Fruit fly (Drosophila melanogaster) whole organism, adult: Measurements from ENCODE around the gene GluRS-m.

Source experiments
- CG11617 ChIP-seq: fragments of 200-800 bp; sonication (Bioruptor generic); optimal IDR thresholded peaks from 2 replicates; lab custom pipeline; 2017; ENCODE audit warnings: mild to moderate bottlenecking, missing biosample characterization, missing genetic modification reagents, missing genetic modification characterization
- CG12768 ChIP-seq: fragments of 200-800 bp; sonication (Bioruptor generic); optimal IDR thresholded peaks from 2 replicates; lab custom pipeline; 2017; ENCODE audit warnings: missing biosample characterization, missing genetic modification characterization, mild to moderate bottlenecking, moderate library complexity, missing genetic modification reagents
- CG14711 ChIP-seq: fragments of 200-800 bp; sonication (Bioruptor generic); optimal IDR thresholded peaks from 2 replicates; lab custom pipeline; 2018; ENCODE audit warnings: missing biosample characterization, mild to moderate bottlenecking, missing genetic modification characterization, moderate library complexity
- CG1620 ChIP-seq: fragments of 200-800 bp; sonication (Bioruptor generic); optimal IDR thresholded peaks from 2 replicates; lab custom pipeline; 2016; ENCODE audit warnings: missing biosample characterization, missing genetic modification characterization
- CG33017 ChIP-seq: fragments of 200-800 bp; sonication (Bioruptor generic); optimal IDR thresholded peaks from 2 replicates; lab custom pipeline; 2018; ENCODE audit warnings: missing biosample characterization, mild to moderate bottlenecking, missing genetic modification characterization, moderate library complexity
- CG5204 ChIP-seq: fragments of 200-800 bp; sonication (Bioruptor generic); optimal IDR thresholded peaks from 2 replicates; lab custom pipeline; 2016; ENCODE audit warnings: missing biosample characterization, missing genetic modification characterization
- CG7045 ChIP-seq: fragments of 200-800 bp; sonication (Bioruptor generic); optimal IDR thresholded peaks from 2 replicates; lab custom pipeline; 2017; ENCODE audit warnings: missing biosample characterization, mild to moderate bottlenecking, missing genetic modification characterization
- CG7101 ChIP-seq: fragments of 200-800 bp; sonication (Bioruptor generic); optimal IDR thresholded peaks from 2 replicates; lab custom pipeline; 2018; ENCODE audit warnings: missing biosample characterization, mild to moderate bottlenecking, missing genetic modification characterization, moderate library complexity
- Clk ChIP-seq: fragments of 200-800 bp; sonication (Bioruptor generic); optimal IDR thresholded peaks from 2 replicates; lab custom pipeline; 2017; ENCODE audit warnings: missing biosample characterization, missing genetic modification characterization
- Crg-1 ChIP-seq: fragments of 200-800 bp; sonication (Bioruptor generic); optimal IDR thresholded peaks from 2 replicates; lab custom pipeline; 2016; ENCODE audit warnings: missing biosample characterization, missing genetic modification characterization
- Hr96 ChIP-seq: fragments of 200-800 bp; sonication (Bioruptor generic); optimal IDR thresholded peaks from 2 replicates; lab custom pipeline; 2016; ENCODE audit warnings: missing biosample characterization, missing genetic modification characterization
- Mnt ChIP-seq: fragments of 200-800 bp; sonication (Bioruptor generic); optimal IDR thresholded peaks from 2 replicates; lab custom pipeline; 2016; ENCODE audit warnings: missing biosample characterization, mild to moderate bottlenecking, missing genetic modification characterization
- bab1 ChIP-seq: fragments of 200-800 bp; sonication (Bioruptor generic); optimal IDR thresholded peaks from 3 replicates; lab custom pipeline; 2019; ENCODE audit warnings: missing biosample characterization, mild to moderate bottlenecking, missing genetic modification characterization, moderate library complexity
- cic ChIP-seq: fragments of 200-800 bp; sonication (Bioruptor generic); optimal IDR thresholded peaks from 2 replicates; lab custom pipeline; 2017; ENCODE audit warnings: missing biosample characterization, mild to moderate bottlenecking, missing genetic modification characterization, moderate library complexity
- cnc ChIP-seq, 2 experiments: fragments of >200 bp; optimal IDR thresholded peaks; 2 replicates each; lab custom pipeline; 2017
- kay ChIP-seq: fragments of 200-800 bp; sonication (Bioruptor generic); peaks from one replicate; lab custom pipeline; 2016; ENCODE audit warnings: missing biosample characterization, missing genetic modification characterization, borderline replicate concordance
- ovo ChIP-seq: fragments of 200-800 bp; sonication (Bioruptor generic); optimal IDR thresholded peaks from 2 replicates; lab custom pipeline; 2016; ENCODE audit warnings: missing biosample characterization, missing genetic modification characterization
- pad ChIP-seq: fragments of 200-800 bp; sonication (Bioruptor generic); optimal IDR thresholded peaks from 3 replicates; lab custom pipeline; 2017; ENCODE audit warnings: missing biosample characterization, missing genetic modification characterization, mild to moderate bottlenecking, moderate library complexity, missing genetic modification reagents
- tj ChIP-seq: fragments of 200-800 bp; sonication (Bioruptor generic); optimal IDR thresholded peaks from 3 replicates; lab custom pipeline; 2017; ENCODE audit warnings: missing biosample characterization, mild to moderate bottlenecking, missing genetic modification characterization, moderate library complexity
- toe ChIP-seq: fragments of 200-800 bp; sonication (Bioruptor generic); optimal IDR thresholded peaks from 2 replicates; lab custom pipeline; 2016; ENCODE audit warnings: missing biosample characterization, missing genetic modification characterization

Gene GluRS-m

DNA sequence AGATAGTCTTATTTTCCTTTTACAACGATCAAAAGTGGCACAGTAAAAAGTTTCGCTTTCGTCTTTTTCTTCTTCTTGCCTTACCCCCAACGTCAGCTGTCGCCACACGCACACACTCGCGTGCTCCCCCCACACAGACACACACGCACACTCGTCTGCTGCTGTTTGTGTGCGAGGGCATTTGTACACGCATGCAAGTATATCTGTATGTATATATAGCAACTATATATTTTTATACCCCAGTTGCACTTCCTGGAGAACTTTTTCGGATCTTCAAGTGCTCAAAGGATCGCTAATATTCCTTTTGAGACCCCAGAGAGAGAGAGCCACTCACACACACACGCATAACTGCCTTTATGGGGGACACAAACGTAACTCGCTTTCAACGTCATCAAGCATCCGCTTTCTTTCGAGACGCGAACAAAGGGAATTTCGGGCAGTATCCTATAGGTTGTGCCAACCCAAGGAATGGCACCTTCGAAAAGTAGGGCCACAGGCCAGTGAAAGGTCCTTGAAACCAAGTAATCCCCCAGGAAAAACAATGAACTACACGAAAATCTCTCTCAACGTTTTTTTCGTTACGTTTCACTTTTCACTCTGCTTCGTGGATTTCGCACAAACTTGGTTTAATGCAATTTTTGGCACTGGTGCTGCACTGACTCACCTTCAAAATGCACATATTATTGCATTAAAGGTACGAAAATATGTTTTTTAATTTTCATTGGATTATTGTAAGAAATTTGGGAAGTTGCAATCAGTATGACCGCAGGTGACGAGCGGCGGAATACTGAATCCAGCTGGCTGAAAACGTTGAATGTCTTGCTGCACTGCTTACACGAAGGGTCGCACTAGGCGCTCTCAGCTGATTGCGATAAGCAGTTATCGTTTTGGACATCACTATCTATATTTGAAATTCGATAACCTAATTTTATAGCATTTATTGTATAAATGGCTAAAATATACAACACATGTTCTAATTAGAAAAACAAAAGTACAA is 38.9 kb downstream of the GluRS-m start, which contains the start of gene roq:
Gene roq (minus strand): TSS at position 799 of the 997 bp plus-strand sequence.
- TF ChIP-seq kay (peak; percentile 82), CG12768 (GFP tag; lab: Kevin White, UChicago) (no peak), tj (GFP tag; lab: Kevin White, UChicago) (peak; percentile 11), cic (GFP tag; lab: Kevin White, UChicago) (peak; percentile 23), CG7101 (tag; lab: Kevin White, UChicago) (peak; percentile 24), pad (GFP tag; lab: Kevin White, UChicago) (no peak), CG1620 (GFP tag; lab: Kevin White, UChicago) (peak; percentile 33), CG11617 (GFP tag; lab: Kevin White, UChicago) (no peak), ovo (GFP tag; lab: Kevin White, UChicago) (no peak), bab1 (GFP tag; lab: Kevin White, UChicago) (peak; percentile 63), CG33017 (tag; lab: Kevin White, UChicago) (no peak), Mnt (GFP tag; lab: Kevin White, UChicago) (peak; percentile 54)

DNA sequence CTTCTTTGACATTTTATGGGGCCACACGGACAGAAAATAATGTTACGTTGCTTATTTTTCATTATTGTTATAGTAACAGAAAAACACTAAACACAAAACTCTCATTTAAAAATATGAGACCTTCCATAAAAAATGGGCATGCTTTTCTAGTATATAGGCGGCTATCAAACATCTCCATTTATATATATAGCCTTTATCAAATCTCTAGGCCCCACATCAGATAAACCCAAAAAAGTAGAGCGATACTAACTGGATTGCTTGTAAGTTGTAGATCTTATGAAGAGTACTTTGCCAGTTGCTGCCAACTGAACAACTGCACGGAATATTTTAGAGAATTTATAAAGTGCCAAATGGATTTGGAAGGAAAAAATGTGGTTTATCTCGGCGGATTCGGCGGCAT is 47.5 kb downstream of the GluRS-m start, which contains the start of gene CG18814:
Gene CG18814 (plus strand): TSS at position 301 of the 400 bp plus-strand sequence.
- no peak for TF ChIP-seq CG11617 (GFP tag; lab: Kevin White, UChicago)
- no peak for TF ChIP-seq CG14711 (tag; lab: Kevin White, UChicago)
- no peak for TF ChIP-seq CG12768 (GFP tag; lab: Kevin White, UChicago)
- TF ChIP-seq kay, result no peak
- no peak for TF ChIP-seq CG7101 (tag; lab: Kevin White, UChicago)
- TF ChIP-seq CG1620 (GFP tag; lab: Kevin White, UChicago), result no peak
- no peak for TF ChIP-seq bab1 (GFP tag; lab: Kevin White, UChicago)
- no peak for TF ChIP-seq cnc (optimal IDR thresholded peaks at IDR 0.05; lab: Kevin White, UChicago)
- TF ChIP-seq cic (GFP tag; lab: Kevin White, UChicago), result no peak
- TF ChIP-seq tj (GFP tag; lab: Kevin White, UChicago), result no peak
- no peak for TF ChIP-seq ovo (GFP tag; lab: Kevin White, UChicago)
- no peak for TF ChIP-seq CG5204 (GFP tag; lab: Kevin White, UChicago)
- TF ChIP-seq pad (GFP tag; lab: Kevin White, UChicago), result no peak
- no peak for TF ChIP-seq Hr96 (GFP tag; lab: Kevin White, UChicago)
- no peak for TF ChIP-seq Clk (GFP tag; lab: Kevin White, UChicago)
- TF ChIP-seq Mnt (GFP tag; lab: Kevin White, UChicago), result no peak
- no peak for TF ChIP-seq CG7045 (GFP tag; lab: Kevin White, UChicago)

DNA sequence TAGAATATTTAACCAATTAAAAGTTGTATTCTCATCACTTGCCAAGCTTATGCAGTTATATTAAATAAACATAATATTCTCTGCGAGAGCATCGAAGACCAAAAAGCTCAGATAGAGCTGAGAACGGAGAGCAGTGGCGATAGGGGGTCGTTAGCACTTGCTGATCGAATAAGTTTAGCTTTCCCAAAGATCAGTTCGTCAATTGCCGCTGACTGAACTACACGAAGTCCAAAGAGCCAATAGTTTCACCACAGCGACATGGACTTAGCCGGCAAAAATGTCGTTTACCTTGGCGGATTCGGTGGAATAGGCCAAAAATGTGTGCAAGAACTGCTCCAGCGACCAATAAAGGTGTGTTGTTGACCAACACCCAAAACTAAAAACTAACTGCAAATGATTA is 48.8 kb downstream of the GluRS-m start, which contains the start of gene CG4842:
Gene CG4842 (plus strand): TSS at position 191 of the 400 bp plus-strand sequence.
- TF ChIP-seq CG14711 (tag; lab: Kevin White, UChicago) (no peak), CG7045 (GFP tag; lab: Kevin White, UChicago) (no peak), CG12768 (GFP tag; lab: Kevin White, UChicago) (no peak), kay (no peak), Hr96 (GFP tag; lab: Kevin White, UChicago) (no peak), CG11617 (GFP tag; lab: Kevin White, UChicago) (no peak), CG7101 (tag; lab: Kevin White, UChicago) (no peak), Clk (GFP tag; lab: Kevin White, UChicago) (no peak), bab1 (GFP tag; lab: Kevin White, UChicago) (no peak), toe (GFP tag; lab: Kevin White, UChicago) (no peak), Mnt (GFP tag; lab: Kevin White, UChicago) (no peak), CG5204 (GFP tag; lab: Kevin White, UChicago) (no peak), CG33017 (tag; lab: Kevin White, UChicago) (no peak), cnc (optimal IDR thresholded peaks at IDR 0.05; lab: Kevin White, UChicago) (no peak), cic (GFP tag; lab: Kevin White, UChicago) (no peak), ovo (GFP tag; lab: Kevin White, UChicago) (no peak), tj (GFP tag; lab: Kevin White, UChicago) (no peak), pad (GFP tag; lab: Kevin White, UChicago) (no peak)

DNA sequence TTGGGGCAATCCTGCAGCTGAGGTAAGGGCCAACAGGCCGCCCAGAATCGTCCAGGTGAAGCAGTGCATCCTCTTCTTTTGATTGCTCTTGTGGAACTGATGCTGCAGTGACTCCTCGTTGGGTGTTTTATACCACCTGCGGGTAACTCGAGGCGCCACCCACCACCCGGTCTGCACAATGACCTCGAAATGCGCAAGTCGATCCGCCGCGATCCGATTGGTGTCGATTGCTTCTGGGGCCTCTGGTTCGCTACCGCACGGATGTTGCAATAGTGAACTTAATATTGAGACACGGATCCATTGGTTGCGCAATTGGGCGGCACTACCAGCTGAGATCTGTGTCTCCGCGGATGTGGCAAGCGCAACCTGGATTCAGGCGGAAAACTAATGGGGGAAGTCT is 49.7 kb downstream of the GluRS-m start, which contains the start of gene Cpr72Ec:
Gene Cpr72Ec (minus strand): TSS at position 101 of the 400 bp plus-strand sequence.
- no peak for TF ChIP-seq kay
- no peak for TF ChIP-seq Crg-1 (GFP tag; lab: Kevin White, UChicago)
- TF ChIP-seq CG14711 (tag; lab: Kevin White, UChicago), result no peak
- no peak for TF ChIP-seq Clk (GFP tag; lab: Kevin White, UChicago)
- TF ChIP-seq Mnt (GFP tag; lab: Kevin White, UChicago), result no peak
- no peak for TF ChIP-seq cic (GFP tag; lab: Kevin White, UChicago)
- TF ChIP-seq CG12768 (GFP tag; lab: Kevin White, UChicago), result no peak
- TF ChIP-seq tj (GFP tag; lab: Kevin White, UChicago), result no peak
- no peak for TF ChIP-seq bab1 (GFP tag; lab: Kevin White, UChicago)
- no peak for TF ChIP-seq CG33017 (tag; lab: Kevin White, UChicago)
- TF ChIP-seq Hr96 (GFP tag; lab: Kevin White, UChicago), result no peak
- no peak for TF ChIP-seq toe (GFP tag; lab: Kevin White, UChicago)
- no peak for TF ChIP-seq CG7101 (tag; lab: Kevin White, UChicago)
- no peak for TF ChIP-seq cnc (optimal IDR thresholded peaks at IDR 0.05; lab: Kevin White, UChicago)
